Worm (Caenorhabditis elegans) whole organism, early embryonic: ENCODE data around the gene F02C12.2.

Experiments
- F13C5.2 ChIP-seq: sonication (generic microtip); optimal IDR thresholded peaks from 2 replicates; lab custom pipeline; 2017; ENCODE audit warnings: mild to moderate bottlenecking, missing genetic modification characterization, inconsistent platforms, missing compliant biosample characterization
- aly-1 ChIP-seq: sonication (generic microtip); optimal IDR thresholded peaks from 2 replicates; lab custom pipeline; 2016; ENCODE audit warnings: missing genetic modification characterization, missing compliant biosample characterization
- ama-1 ChIP-seq: fragments of 150-350 bp; optimal IDR thresholded peaks from 2 replicates; lab custom pipeline; 2014
- ceh-13 ChIP-seq: fragments of 200-800 bp; sonication (Bioruptor generic); optimal IDR thresholded peaks from 2 replicates; lab custom pipeline; 2018; ENCODE audit warnings: mild to moderate bottlenecking, missing genetic modification characterization, missing compliant biosample characterization
- ets-7 ChIP-seq: sonication (generic microtip); optimal IDR thresholded peaks from 2 replicates; lab custom pipeline; 2016; ENCODE audit warnings: missing genotype, missing genetic modification characterization, missing compliant biosample characterization
- flt-1 ChIP-seq: fragments of 200-800 bp; sonication (Bioruptor generic); IDR thresholded peaks from 2 replicates; pipeline ENCODE4 v1.3.6; 2022; ENCODE audit warnings: missing genetic modification characterization, missing compliant biosample characterization
- hmg-4 ChIP-seq: fragments of 200-800 bp; sonication (Bioruptor generic); optimal IDR thresholded peaks from 2 replicates; lab custom pipeline; 2018; ENCODE audit warnings: mild to moderate bottlenecking, missing genetic modification characterization, missing compliant biosample characterization
- pes-1 ChIP-seq: fragments of 200-800 bp; sonication (Bioruptor generic); IDR thresholded peaks from 2 replicates; pipeline ENCODE4 v1.3.6; 2022; ENCODE audit warnings: missing genetic modification reagents, missing genetic modification characterization, missing compliant biosample characterization
- scrt-1 ChIP-seq: fragments of 200-800 bp; sonication (Bioruptor generic); IDR thresholded peaks from 2 replicates; pipeline ENCODE4 v1.3.6; 2022; ENCODE audit warnings: missing genetic modification characterization, missing compliant biosample characterization
- sea-1 ChIP-seq: fragments of 200-800 bp; sonication (Bioruptor generic); conservative IDR thresholded peaks from 2 replicates; pipeline ENCODE4 v1.3.6; 2022; ENCODE audit warnings: missing genetic modification characterization, missing compliant biosample characterization
- tbx-37 ChIP-seq: fragments of 200-800 bp; sonication (Bioruptor generic); conservative IDR thresholded peaks from 2 replicates; pipeline ENCODE4 v1.3.6; 2022; ENCODE audit warnings: missing genetic modification reagents, missing genetic modification characterization, missing compliant biosample characterization

ce11 chrX:13358573-13358972, 40.5 kb downstream of the F02C12.2 start:
- TF ChIP-seq ama-1 (lab: Kevin White, UChicago) (no peak), F13C5.2 (tag; lab: Kevin White, UChicago) (no peak), ceh-13 (GFP tag; lab: Kevin White, UChicago) (no peak), sea-1 (GFP tag; lab: Robert Waterston, UW) (no peak), scrt-1 (no peak), tbx-37 (no peak), pes-1 (GFP tag; lab: Robert Waterston, UW) (no peak), ets-7 (tag; lab: Kevin White, UChicago) (no peak), flt-1 (GFP tag; lab: Robert Waterston, UW) (no peak), aly-1 (no peak), hmg-4 (GFP tag; lab: Kevin White, UChicago) (no peak)
